Worm (Caenorhabditis elegans): Measurements from ENCODE around the gene lin-39.

- no peak for TF ChIP-seq zag-1 (tag; optimal IDR thresholded peaks at IDR 0.05)
- TF ChIP-seq nfya-1 (tag; optimal IDR thresholded peaks at IDR 0.05; ENCODE audit: insufficient read depth): no peak
- TF ChIP-seq pha-4 (tag; optimal IDR thresholded peaks at IDR 0.05): no peak
- no peak for TF ChIP-seq aly-2 (tag; optimal IDR thresholded peaks at IDR 0.05)
- TF ChIP-seq snpc-4 (tag; optimal IDR thresholded peaks at IDR 0.05): no peak
- TF ChIP-seq nhr-28 (tag; optimal IDR thresholded peaks at IDR 0.05): no peak
- TF ChIP-seq ZK546.5 (tag; optimal IDR thresholded peaks at IDR 0.05): no peak
- TF ChIP-seq skn-1 (tag; optimal IDR thresholded peaks at IDR 0.05): no peak
- TF ChIP-seq jun-1 (tag; optimal IDR thresholded peaks at IDR 0.05): no peak
These were observed 1.1 kb downstream of the lin-39 start for ce11 chrIII:7535347-7535746.
